Fruit fly (Drosophila melanogaster): ENCODE results near the gene CG2150.

CG2150 gene

dm6 chr3R:31714876-31715712, 49.5 kb downstream of the CG2150 start:
- TF ChIP-seq mirr (GFP tag; optimal IDR thresholded peaks at IDR 0.05): peak; percentile 31
- no peak for TF ChIP-seq crp (GFP tag; optimal IDR thresholded peaks at IDR 0.05)
- TF ChIP-seq C15 (GFP tag; IDR thresholded peaks at IDR 0.05): no peak
- no peak for TF ChIP-seq insv (GFP tag; optimal IDR thresholded peaks at IDR 0.05)
- no peak for TF ChIP-seq CG18476 (GFP tag; optimal IDR thresholded peaks at IDR 0.05)
- TF ChIP-seq toy (GFP tag; IDR thresholded peaks at IDR 0.05): no peak
- TF ChIP-seq CG6791 (GFP tag; IDR thresholded peaks at IDR 0.05; ENCODE audit: partially characterized antibody): no peak
- 0 out of 2 replicates have a peak, but pooled peaks have one; percentile 10 for TF ChIP-seq CG4404 (GFP tag; IDR thresholded peaks at IDR 0.05)
- no peak for TF ChIP-seq Sox102F (GFP tag; optimal IDR thresholded peaks at IDR 0.05)
- 0 out of 2 replicates have a peak, but pooled peaks have one; percentile 18 for TF ChIP-seq vvl (GFP tag; IDR thresholded peaks at IDR 0.05)
- no peak for TF ChIP-seq Sin3A (optimal IDR thresholded peaks at IDR 0.05)
- TF ChIP-seq Drgx (GFP tag; IDR thresholded peaks at IDR 0.05): 0 out of 2 replicates have a peak, but pooled peaks have one; percentile 12
- TF ChIP-seq zfh1 (GFP tag; IDR thresholded peaks at IDR 0.05): no peak
- no peak for TF ChIP-seq Ets65A (GFP tag)
- no peak for TF ChIP-seq slou (GFP tag; optimal IDR thresholded peaks at IDR 0.05)
- no peak for TF ChIP-seq Six4 (GFP tag; optimal IDR thresholded peaks at IDR 0.05)
- no peak for TF ChIP-seq CG7357 (GFP tag; IDR thresholded peaks at IDR 0.05)
- peak; percentile 22 for TF ChIP-seq Med (GFP tag)
- TF ChIP-seq ken (GFP tag; IDR thresholded peaks at IDR 0.05): 0 out of 3 replicates have a peak, but pooled peaks have one; percentile 18
- TF ChIP-seq Eip74EF (GFP tag; optimal IDR thresholded peaks at IDR 0.05): peak in 1 of 2 experiments; percentile 20
- TF ChIP-seq Pdp1 (GFP tag; optimal IDR thresholded peaks at IDR 0.05): peak in 1 of 2 experiments; percentile 53
- TF ChIP-seq sd (tag; optimal IDR thresholded peaks at IDR 0.05): peak; percentile 7
- TF ChIP-seq Trl (optimal IDR thresholded peaks at IDR 0.05): peak; percentile 44 to 84
- no peak for TF ChIP-seq Trl (GFP tag; optimal IDR thresholded peaks at IDR 0.05)
- TF ChIP-seq gcm2 (GFP tag; optimal IDR thresholded peaks at IDR 0.05): no peak
- TF ChIP-seq grn (GFP tag; optimal IDR thresholded peaks at IDR 0.05): peak; percentile 34
- no peak for TF ChIP-seq lov (optimal IDR thresholded peaks at IDR 0.05)
- TF ChIP-seq lov (GFP tag; IDR thresholded peaks at IDR 0.05): no peak
- no peak for TF ChIP-seq CG17912 (GFP tag; optimal IDR thresholded peaks at IDR 0.05)
- no peak for TF ChIP-seq CG3281 (GFP tag; optimal IDR thresholded peaks at IDR 0.05)
- no peak for TF ChIP-seq CG1832 (GFP tag; optimal IDR thresholded peaks at IDR 0.05)
- TF ChIP-seq sens (GFP tag): peak; percentile 63
- TF ChIP-seq ewg (GFP tag; optimal IDR thresholded peaks at IDR 0.05): no peak
- TF ChIP-seq kni (GFP tag; optimal IDR thresholded peaks at IDR 0.05): peak; percentile 59
- no peak for TF ChIP-seq CG12299 (tag; optimal IDR thresholded peaks at IDR 0.05)
- peak; percentile 29 for TF ChIP-seq nom (GFP tag; optimal IDR thresholded peaks at IDR 0.05)
- TF ChIP-seq cg (GFP tag; optimal IDR thresholded peaks at IDR 0.05): peak; percentile 64
- TF ChIP-seq crc (GFP tag; optimal IDR thresholded peaks at IDR 0.05): no peak
- TF ChIP-seq chinmo (GFP tag; IDR thresholded peaks at IDR 0.05; ENCODE audit: partially characterized antibody): 0 out of 4 replicates have a peak, but pooled peaks have one; percentile 54
- TF ChIP-seq gro (GFP tag; optimal IDR thresholded peaks at IDR 0.05): no peak
- peak; percentile 35 for TF ChIP-seq Deaf1 (tag; optimal IDR thresholded peaks at IDR 0.05)
- TF ChIP-seq crol (GFP tag; IDR thresholded peaks at IDR 0.05): 0 out of 2 replicates have a peak, but pooled peaks have one; percentile 20
- no peak for TF ChIP-seq zfh2 (GFP tag; optimal IDR thresholded peaks at IDR 0.05)

All from whole organism, embryonic.